Worm (Caenorhabditis elegans) whole organism, early embryonic: ENCODE results near the gene rbm-42.

Source experiments
- B0310.2 ChIP-seq: sonication (generic microtip); optimal IDR thresholded peaks from 2 replicates; lab custom pipeline; 2016; ENCODE audit warnings: mild to moderate bottlenecking, missing genetic modification characterization, missing compliant biosample characterization
- F13C5.2 ChIP-seq: sonication (generic microtip); optimal IDR thresholded peaks from 2 replicates; lab custom pipeline; 2017; ENCODE audit warnings: mild to moderate bottlenecking, missing genetic modification characterization, inconsistent platforms, missing compliant biosample characterization
- aly-1 ChIP-seq: sonication (generic microtip); optimal IDR thresholded peaks from 2 replicates; lab custom pipeline; 2016; ENCODE audit warnings: missing genetic modification characterization, missing compliant biosample characterization
- ama-1 ChIP-seq: fragments of 150-350 bp; optimal IDR thresholded peaks from 2 replicates; lab custom pipeline; 2014
- ets-7 ChIP-seq: sonication (generic microtip); optimal IDR thresholded peaks from 2 replicates; lab custom pipeline; 2016; ENCODE audit warnings: missing genotype, missing genetic modification characterization, missing compliant biosample characterization
- flt-1 ChIP-seq: fragments of 200-800 bp; sonication (Bioruptor generic); IDR thresholded peaks from 2 replicates; pipeline ENCODE4 v1.3.6; 2022; ENCODE audit warnings: missing genetic modification characterization, missing compliant biosample characterization
- pes-1 ChIP-seq: fragments of 200-800 bp; sonication (Bioruptor generic); IDR thresholded peaks from 2 replicates; pipeline ENCODE4 v1.3.6; 2022; ENCODE audit warnings: missing genetic modification reagents, missing genetic modification characterization, missing compliant biosample characterization
- tbx-11 ChIP-seq: fragments of 200-800 bp; sonication (Bioruptor generic); IDR thresholded peaks from 2 replicates; pipeline ENCODE4 v1.3.6; 2022; ENCODE audit warnings: missing genetic modification characterization, missing compliant biosample characterization

DNA sequence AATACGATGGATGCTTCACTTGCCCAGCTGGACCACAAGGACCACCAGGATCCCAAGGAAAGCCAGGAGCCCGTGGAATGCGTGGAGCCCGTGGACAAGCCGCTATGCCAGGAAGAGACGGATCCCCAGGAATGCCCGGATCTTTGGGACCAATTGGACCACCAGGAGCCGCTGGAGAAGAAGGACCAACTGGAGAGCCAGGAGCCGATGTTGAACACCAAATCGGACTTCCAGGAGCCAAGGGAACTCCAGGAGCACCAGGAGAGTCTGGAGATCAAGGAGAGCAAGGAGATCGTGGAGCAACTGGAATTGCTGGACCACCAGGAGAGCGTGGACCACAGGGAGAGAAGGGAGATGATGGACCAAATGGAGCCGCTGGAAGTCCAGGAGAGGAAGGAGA is 45.1 kb downstream of the rbm-42 start:
- TF ChIP-seq ets-7 (tag; lab: Kevin White, UChicago) (no peak), F13C5.2 (tag; lab: Kevin White, UChicago) (no peak), pes-1 (GFP tag; lab: Robert Waterston, UW) (no peak), ama-1 (no peak), B0310.2 (tag; lab: Kevin White, UChicago) (no peak), tbx-11 (no peak), flt-1 (GFP tag; lab: Robert Waterston, UW) (0 out of 2 replicates have a peak, but pooled peaks have one; percentile 5), aly-1 (tag; lab: Kevin White, UChicago) (peak; percentile 74)
